Worm (Caenorhabditis elegans) whole organism, L4 larva: ENCODE measurements around the gene F40G12.11.

ENCODE experiments used
- aly-2 ChIP-seq: sonication (generic microtip); optimal IDR thresholded peaks from 2 replicates; lab custom pipeline; 2018; ENCODE audit warnings: missing biosample characterization, missing genetic modification characterization
- duxl-1 ChIP-seq: sonication (generic microtip); optimal IDR thresholded peaks from 2 replicates; lab custom pipeline; 2016; ENCODE audit warnings: mild to moderate bottlenecking, missing genetic modification characterization, moderate library complexity, missing compliant biosample characterization; ENCODE audit not compliant: poor library complexity
- gei-8 ChIP-seq: fragments of 200-800 bp; sonication (Bioruptor generic); optimal IDR thresholded peaks from 2 replicates; lab custom pipeline; 2018; ENCODE audit warnings: mild to moderate bottlenecking, missing genetic modification characterization, missing compliant biosample characterization
- nhr-102 ChIP-seq: sonication (generic microtip); optimal IDR thresholded peaks from 2 replicates; lab custom pipeline; 2016; ENCODE audit warnings: mild to moderate bottlenecking, missing genetic modification characterization, moderate library complexity, missing compliant biosample characterization
- nhr-237 ChIP-seq: sonication (generic microtip); optimal IDR thresholded peaks from 2 replicates; lab custom pipeline; 2017; ENCODE audit warnings: missing biosample characterization, missing genetic modification characterization
- nhr-25 ChIP-seq: sonication (generic microtip); optimal IDR thresholded peaks from 2 replicates; lab custom pipeline; 2017; ENCODE audit warnings: missing genetic modification characterization, mild to moderate bottlenecking, missing compliant biosample characterization, antibody characterized with exemption, moderate library complexity, borderline replicate concordance; ENCODE audit not compliant: insufficient read depth
- tag-97 ChIP-seq: fragments of 200-800 bp; sonication (Bioruptor generic); IDR thresholded peaks from 2 replicates; pipeline ENCODE4 v1.3.6; 2022; ENCODE audit warnings: missing genetic modification characterization, missing compliant biosample characterization
- unc-39 ChIP-seq: sonication (generic microtip); optimal IDR thresholded peaks from 2 replicates; lab custom pipeline; 2017; ENCODE audit warnings: missing biosample characterization, missing genetic modification characterization

ce11 chrV:14327776-14328175 is 41.8 kb downstream of the F40G12.11 start, which contains the start of gene F47B8.5:
- TF ChIP-seq duxl-1 (tag; lab: Kevin White, UChicago), result no peak
- TF ChIP-seq tag-97, result no peak
- TF ChIP-seq gei-8 (GFP tag; lab: Kevin White, UChicago), result no peak
- no peak for TF ChIP-seq aly-2
- no peak for TF ChIP-seq nhr-102
- no peak for TF ChIP-seq nhr-237 (tag; lab: Kevin White, UChicago)
- no peak for TF ChIP-seq unc-39 (tag; lab: Kevin White, UChicago)
- TF ChIP-seq nhr-25, result no peak
